Worm (Caenorhabditis elegans) whole organism, young adult: ENCODE data around the gene xbx-1.
"Not testable (repeated sequence)": the region's sequence is repeated elsewhere in the genome, so short reads cannot be mapped to it uniquely, and the experiment has no call there.

Source experiments
- B0261.1 ChIP-seq: sonication (generic microtip); optimal IDR thresholded peaks from 2 replicates; lab custom pipeline; 2016; ENCODE audit warnings: mild to moderate bottlenecking, missing genetic modification characterization, moderate library complexity, missing compliant biosample characterization
- C06A6.2 ChIP-seq: fragments of 200-800 bp; sonication (Bioruptor generic); conservative IDR thresholded peaks from 2 replicates; pipeline ENCODE4 v1.3.6; 2022; ENCODE audit warnings: missing genetic modification characterization, missing compliant biosample characterization
- K11D2.4 ChIP-seq: fragments of 200-800 bp; sonication (Bioruptor generic); IDR thresholded peaks from 2 replicates; pipeline ENCODE4 v1.3.6; 2022; ENCODE audit warnings: missing genetic modification reagents, missing genetic modification characterization, missing compliant biosample characterization
- Y53G8AR.9 ChIP-seq: fragments of 200-800 bp; sonication (Bioruptor generic); conservative IDR thresholded peaks from 2 replicates; pipeline ENCODE4 v1.3.6; 2022; ENCODE audit warnings: missing genetic modification reagents, missing genetic modification characterization, missing compliant biosample characterization
- Y56A3A.18 ChIP-seq: fragments of 200-800 bp; sonication (Bioruptor generic); IDR thresholded peaks from 2 replicates; pipeline ENCODE4 v1.3.6; 2022; ENCODE audit warnings: missing genetic modification reagents, missing genetic modification characterization, missing compliant biosample characterization
- him-1 ChIP-seq: sonication (generic microtip); optimal IDR thresholded peaks from 2 replicates; lab custom pipeline; 2016; ENCODE audit warnings: missing genotype, missing genetic modification reagents, missing genetic modification characterization, missing compliant biosample characterization
- lag-1 ChIP-seq: fragments of 200-800 bp; sonication (Bioruptor generic); IDR thresholded peaks from 2 replicates; pipeline ENCODE4 v1.3.6; 2022; ENCODE audit warnings: missing genetic modification reagents, missing genetic modification characterization, missing compliant biosample characterization
- lir-1 ChIP-seq: fragments of 200-800 bp; sonication (Bioruptor generic); conservative IDR thresholded peaks from 2 replicates; pipeline ENCODE4 v1.3.6; 2022; ENCODE audit warnings: missing genetic modification reagents, missing genetic modification characterization, missing compliant biosample characterization
- lsl-1 ChIP-seq: fragments of 200-800 bp; sonication (Bioruptor generic); optimal IDR thresholded peaks from 2 replicates; lab custom pipeline; 2018; ENCODE audit warnings: mild to moderate bottlenecking, missing genetic modification characterization, moderate library complexity, missing compliant biosample characterization
- madf-8 ChIP-seq: fragments of 200-800 bp; sonication (Bioruptor generic); conservative IDR thresholded peaks from 2 replicates; pipeline ENCODE4 v1.3.6; 2022; ENCODE audit warnings: missing genetic modification reagents, missing genetic modification characterization, missing compliant biosample characterization
- nhr-179 ChIP-seq: sonication (generic microtip); optimal IDR thresholded peaks from 2 replicates; lab custom pipeline; 2016; ENCODE audit warnings: mild to moderate bottlenecking, missing genetic modification characterization, missing compliant biosample characterization
- rpc-1 ChIP-seq, 2 experiments: fragments of 150-350 bp in 1 of 2; sonication (generic microtip) in 1 of 2; optimal IDR thresholded peaks; 2 replicates each; lab custom pipeline; 2014 to 2018; ENCODE audit warnings: missing biosample characterization in 1 of 2, missing genetic modification characterization in 1 of 2, missing genetic modification reagents in 1 of 2, missing genotype in 1 of 2
- tlf-1 ChIP-seq: fragments of 200-800 bp; sonication (Bioruptor generic); optimal IDR thresholded peaks from 2 replicates; lab custom pipeline; 2018; ENCODE audit warnings: mild to moderate bottlenecking, missing genetic modification characterization, missing compliant biosample characterization
- unc-130 ChIP-seq: sonication (generic microtip); optimal IDR thresholded peaks from 2 replicates; lab custom pipeline; 2016; ENCODE audit warnings: missing genetic modification reagents, missing genetic modification characterization, missing compliant biosample characterization

The xbx-1 gene

DNA sequence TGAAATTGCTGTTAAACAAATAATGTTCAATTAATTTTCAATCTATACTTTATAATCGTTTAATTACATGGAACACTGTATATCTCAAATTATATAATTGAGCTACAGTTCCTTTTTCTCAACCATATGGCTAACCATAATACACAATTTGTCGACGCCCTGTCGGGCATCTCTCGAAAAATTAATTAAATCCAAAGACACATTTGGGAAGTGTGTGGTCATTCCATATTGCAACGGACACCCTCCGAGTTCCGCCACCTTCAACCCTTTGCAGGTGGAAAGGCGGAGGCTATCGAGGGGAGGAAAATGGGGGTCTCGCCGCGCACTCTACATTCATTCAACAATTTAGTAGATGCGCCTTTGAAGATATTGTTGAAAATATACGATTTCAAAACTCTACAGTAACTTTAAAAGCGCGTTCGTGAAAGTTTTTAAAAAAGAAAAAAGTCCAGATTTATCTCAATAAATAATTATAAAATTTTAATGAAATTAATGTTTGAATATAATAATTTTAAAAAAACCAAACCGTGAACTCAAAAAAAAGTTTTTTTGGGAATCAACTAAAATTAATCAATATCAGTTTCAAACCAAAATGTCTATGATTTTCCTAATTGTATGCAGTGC is 49.0 kb downstream of the xbx-1 start, which contains the start of gene F14H8.8 (continued):
- peak; percentile 59; the same call in 1 of the 2 replicates for TF ChIP-seq Y53G8AR.9 (GFP tag; lab: Robert Waterston, UW)
- TF ChIP-seq lsl-1 (GFP tag; lab: Kevin White, UChicago): peak; percentile 80
- TF ChIP-seq nhr-179 (tag; lab: Kevin White, UChicago): no peak
- TF ChIP-seq C06A6.2 (GFP tag; lab: Robert Waterston, UW): no peak
- TF ChIP-seq lag-1 (GFP tag; lab: Robert Waterston, UW): no peak
- TF ChIP-seq K11D2.4 (GFP tag; lab: Robert Waterston, UW): no peak
- TF ChIP-seq him-1 (tag; lab: Kevin White, UChicago): peak; percentile 93
- TF ChIP-seq lir-1 (GFP tag; lab: Robert Waterston, UW): no peak
- no peak for TF ChIP-seq Y56A3A.18 (GFP tag; lab: Robert Waterston, UW)
- TF ChIP-seq tlf-1 (GFP tag; lab: Kevin White, UChicago): peak; percentile 30
- TF ChIP-seq B0261.1 (tag; lab: Kevin White, UChicago): peak; percentile 14

DNA sequence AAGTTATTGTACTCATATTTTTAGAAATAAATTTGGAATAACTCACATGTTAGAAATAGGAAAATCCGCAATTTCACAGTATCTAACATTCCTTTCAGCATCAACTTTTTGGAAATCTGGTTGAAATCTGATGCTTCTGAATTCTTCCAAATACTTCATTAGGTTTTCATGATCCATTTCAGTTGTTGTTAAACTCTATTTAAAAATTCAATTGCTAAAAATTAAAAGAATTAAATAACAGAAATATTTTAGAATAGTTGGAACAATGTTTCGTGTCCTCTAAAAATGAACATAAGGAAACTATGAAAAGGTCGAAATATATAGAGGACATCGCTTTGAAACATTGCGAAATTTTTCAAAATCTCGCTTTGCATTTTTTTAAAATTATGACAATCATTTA is 51.3 kb downstream of the xbx-1 start, which contains the start of gene cng-1:
Gene cng-1, minus strand, starts transcription at position 101 of the 400 bp plus-strand sequence.
- not testable (repeated sequence) for TF ChIP-seq rpc-1 (optimal IDR thresholded peaks at IDR 0.05; lab: Kevin White, UChicago); rpc-1 (tag; optimal IDR thresholded peaks at IDR 0.05; lab: Kevin White, UChicago); unc-130 (GFP tag; lab: Kevin White, UChicago); madf-8
